Worm (Caenorhabditis elegans): ENCODE results near the gene elo-9.

ce11 chrII:14968275-14968674 lies 4.4 kb upstream of the elo-9 start:
- TF ChIP-seq aha-1 (tag; optimal IDR thresholded peaks at IDR 0.05) = no peak
- TF ChIP-seq nhr-76 (tag; optimal IDR thresholded peaks at IDR 0.05) = no peak
- no peak for TF ChIP-seq ceh-88 (GFP tag; IDR thresholded peaks at IDR 0.05)
- TF ChIP-seq ceh-82 (tag; optimal IDR thresholded peaks at IDR 0.05) = no peak
- no peak for TF ChIP-seq nhr-237 (tag; optimal IDR thresholded peaks at IDR 0.05)
- TF ChIP-seq egl-27 (tag; optimal IDR thresholded peaks at IDR 0.05) = no peak
- no peak for TF ChIP-seq ama-1 (optimal IDR thresholded peaks at IDR 0.05)
- TF ChIP-seq sox-4 (tag; optimal IDR thresholded peaks at IDR 0.05) = no peak
- TF ChIP-seq skn-1 (tag; optimal IDR thresholded peaks at IDR 0.05) = no peak
- TF ChIP-seq xbp-1 (tag; optimal IDR thresholded peaks at IDR 0.05) = no peak
- no peak for TF ChIP-seq unc-62 (GFP tag; optimal IDR thresholded peaks at IDR 0.05)
- no peak for TF ChIP-seq fkh-10 (GFP tag; optimal IDR thresholded peaks at IDR 0.05)
- no peak for TF ChIP-seq zag-1 (tag; optimal IDR thresholded peaks at IDR 0.05)
- TF ChIP-seq ztf-11 (tag; optimal IDR thresholded peaks at IDR 0.05) = no peak

Measured in whole organism, L1 larva.